Worm (Caenorhabditis elegans): ENCODE measurements around the gene gld-3.

ce11 chrII:7187110-7187509 is 54.7 kb downstream of the gld-3 start, which contains the start of gene C27H5.6:
- TF ChIP-seq dao-5 (tag; optimal IDR thresholded peaks at IDR 0.05) = no peak
- no peak for TF ChIP-seq W03F9.2 (tag; optimal IDR thresholded peaks at IDR 0.05)

All from whole organism, L4/young adult.